Worm (Caenorhabditis elegans) whole organism, L4 larva: Measurements from ENCODE around the gene spp-20.

Experiments
- D1046.2 ChIP-seq: fragments of 200-800 bp; sonication (Bioruptor generic); IDR thresholded peaks from 2 replicates; pipeline ENCODE4 v1.3.6; 2022; ENCODE audit warnings: missing genetic modification characterization, missing compliant biosample characterization
- F37D6.2 ChIP-seq: sonication (generic microtip); optimal IDR thresholded peaks from 2 replicates; lab custom pipeline; 2016; ENCODE audit warnings: mild to moderate bottlenecking, missing genetic modification characterization, missing compliant biosample characterization
- F49E8.2 ChIP-seq: sonication (generic microtip); optimal IDR thresholded peaks from 2 replicates; lab custom pipeline; 2016; ENCODE audit warnings: missing compliant biosample characterization, mild to moderate bottlenecking, missing genetic modification characterization, borderline replicate concordance
- Y5F2A.4 ChIP-seq: fragments of 200-800 bp; sonication (Bioruptor generic); optimal IDR thresholded peaks from 2 replicates; lab custom pipeline; 2018; ENCODE audit warnings: mild to moderate bottlenecking, missing genetic modification characterization, missing compliant biosample characterization
- aha-1 ChIP-seq: fragments of 150-350 bp; peaks from one replicate; lab custom pipeline; 2014; ENCODE audit warnings: missing biosample characterization, missing genetic modification characterization
- ceh-20 ChIP-seq: fragments of 200-800 bp; sonication (Bioruptor generic); IDR thresholded peaks from 2 replicates; pipeline ENCODE4 v1.3.6; 2022; ENCODE audit warnings: missing genetic modification reagents, missing genetic modification characterization, missing compliant biosample characterization
- ceh-28 ChIP-seq: fragments of 150-350 bp; optimal IDR thresholded peaks from 2 replicates; lab custom pipeline; 2014; ENCODE audit warnings: missing biosample characterization, missing genetic modification reagents, missing genetic modification characterization
- ceh-44 ChIP-seq: fragments of 200-800 bp; sonication (Bioruptor generic); IDR thresholded peaks from 2 replicates; pipeline ENCODE4 v1.3.6; 2022; ENCODE audit warnings: missing genetic modification reagents, missing genetic modification characterization, missing compliant biosample characterization
- ces-1 ChIP-seq: fragments of 150-350 bp; sonication (generic microtip); optimal IDR thresholded peaks from 4 replicates; lab custom pipeline; 2014; ENCODE audit warnings: missing biosample characterization, missing genetic modification reagents, missing genetic modification characterization
- daf-12 ChIP-seq: fragments of 150-350 bp; optimal IDR thresholded peaks from 2 replicates; lab custom pipeline; 2014; ENCODE audit warnings: missing biosample characterization, missing genetic modification reagents, missing genetic modification characterization
- daf-16 ChIP-seq, 3 experiments: sonication (generic microtip); optimal IDR thresholded peaks; 2 replicates each; lab custom pipeline; 2016 to 2017; ENCODE audit warnings: missing genetic modification characterization in 3 of 3, missing genetic modification reagents in 3 of 3, mild to moderate bottlenecking in 2 of 3, missing compliant biosample characterization in 2 of 3, missing biosample characterization in 1 of 3, moderate library complexity in 1 of 3
- dmd-6 ChIP-seq: fragments of 200-800 bp; sonication (Bioruptor generic); IDR thresholded peaks from 2 replicates; pipeline ENCODE4 v1.3.6; 2022; ENCODE audit warnings: missing genetic modification reagents, missing genetic modification characterization, missing compliant biosample characterization
- dmd-8 ChIP-seq: fragments of 200-800 bp; sonication (Bioruptor generic); IDR thresholded peaks from 2 replicates; pipeline ENCODE4 v1.3.6; 2022; ENCODE audit warnings: missing genetic modification characterization, missing compliant biosample characterization
- dpl-1 ChIP-seq: fragments of 150-350 bp; optimal IDR thresholded peaks from 2 replicates; lab custom pipeline; 2014; ENCODE audit warnings: missing biosample characterization, missing genetic modification reagents, missing genetic modification characterization
- dve-1 ChIP-seq: sonication (generic microtip); optimal IDR thresholded peaks from 2 replicates; lab custom pipeline; 2017; ENCODE audit warnings: antibody characterized with exemption, mild to moderate bottlenecking, missing genetic modification characterization, missing compliant biosample characterization; ENCODE audit not compliant: insufficient read depth
- fkh-10 ChIP-seq: fragments of 150-350 bp; optimal IDR thresholded peaks from 2 replicates; lab custom pipeline; 2014; ENCODE audit warnings: missing biosample characterization, missing genetic modification reagents, missing genetic modification characterization
- fos-1 ChIP-seq: fragments of 150-350 bp; optimal IDR thresholded peaks from 2 replicates; lab custom pipeline; 2014; ENCODE audit warnings: missing biosample characterization, missing genetic modification characterization
- gei-8 ChIP-seq: fragments of 200-800 bp; sonication (Bioruptor generic); optimal IDR thresholded peaks from 2 replicates; lab custom pipeline; 2018; ENCODE audit warnings: mild to moderate bottlenecking, missing genetic modification characterization, missing compliant biosample characterization
- hlh-11 ChIP-seq: fragments of 200-800 bp; sonication (Bioruptor generic); optimal IDR thresholded peaks from 2 replicates; lab custom pipeline; 2018; ENCODE audit warnings: mild to moderate bottlenecking, missing genetic modification characterization, missing compliant biosample characterization
- hlh-30 ChIP-seq: sonication (generic microtip); optimal IDR thresholded peaks from 2 replicates; lab custom pipeline; 2017; ENCODE audit warnings: antibody characterized with exemption, mild to moderate bottlenecking, missing genetic modification characterization, missing compliant biosample characterization; ENCODE audit not compliant: insufficient read depth
- jun-1 ChIP-seq: fragments of 150-350 bp; optimal IDR thresholded peaks from 2 replicates; lab custom pipeline; 2014; ENCODE audit warnings: missing biosample characterization, missing genetic modification reagents, missing genetic modification characterization
- lin-1 ChIP-seq: fragments of 200-800 bp; sonication (Bioruptor generic); IDR thresholded peaks from 2 replicates; pipeline ENCODE4 v1.3.6; 2022; ENCODE audit warnings: missing genetic modification reagents, missing genetic modification characterization, missing compliant biosample characterization
- lin-13 ChIP-seq: fragments of 150-350 bp; optimal IDR thresholded peaks from 2 replicates; lab custom pipeline; 2014; ENCODE audit warnings: missing biosample characterization, missing genetic modification reagents, missing genetic modification characterization
- lin-38 ChIP-seq: fragments of 200-800 bp; sonication (Bioruptor generic); IDR thresholded peaks from 2 replicates; pipeline ENCODE4 v1.3.6; 2022; ENCODE audit warnings: missing genetic modification reagents, missing genetic modification characterization, missing compliant biosample characterization
- lin-39 ChIP-seq: fragments of 150-350 bp; optimal IDR thresholded peaks from 2 replicates; lab custom pipeline; 2014; ENCODE audit warnings: missing biosample characterization, missing genetic modification reagents, missing genetic modification characterization
- lir-3 ChIP-seq: sonication (generic microtip); optimal IDR thresholded peaks from 2 replicates; lab custom pipeline; 2016; ENCODE audit warnings: mild to moderate bottlenecking, missing genetic modification characterization, missing compliant biosample characterization
- madf-9 ChIP-seq: fragments of 200-800 bp; sonication (Bioruptor generic); conservative IDR thresholded peaks from 2 replicates; pipeline ENCODE4 v1.3.6; 2022; ENCODE audit warnings: missing genetic modification reagents, missing genetic modification characterization, missing compliant biosample characterization
- mxl-3 ChIP-seq: fragments of 200-800 bp; sonication (Bioruptor generic); optimal IDR thresholded peaks from 2 replicates; lab custom pipeline; 2018; ENCODE audit warnings: mild to moderate bottlenecking, missing genetic modification characterization, missing compliant biosample characterization
- nhr-10 ChIP-seq: fragments of 150-350 bp; optimal IDR thresholded peaks from 2 replicates; lab custom pipeline; 2014; ENCODE audit warnings: missing biosample characterization, missing genetic modification characterization
- nhr-102 ChIP-seq: sonication (generic microtip); optimal IDR thresholded peaks from 2 replicates; lab custom pipeline; 2016; ENCODE audit warnings: mild to moderate bottlenecking, missing genetic modification characterization, moderate library complexity, missing compliant biosample characterization
- nhr-237 ChIP-seq: sonication (generic microtip); optimal IDR thresholded peaks from 2 replicates; lab custom pipeline; 2017; ENCODE audit warnings: missing biosample characterization, missing genetic modification characterization
- nhr-25 ChIP-seq: sonication (generic microtip); optimal IDR thresholded peaks from 2 replicates; lab custom pipeline; 2017; ENCODE audit warnings: missing genetic modification characterization, mild to moderate bottlenecking, missing compliant biosample characterization, antibody characterized with exemption, moderate library complexity, borderline replicate concordance; ENCODE audit not compliant: insufficient read depth
- nhr-28 ChIP-seq: fragments of 150-350 bp; optimal IDR thresholded peaks from 2 replicates; lab custom pipeline; 2014; ENCODE audit warnings: missing biosample characterization, missing genetic modification characterization
- nhr-42 ChIP-seq: fragments of 200-800 bp; sonication (Bioruptor generic); IDR thresholded peaks from 2 replicates; pipeline ENCODE4 v1.3.6; 2022; ENCODE audit warnings: missing genetic modification characterization, missing compliant biosample characterization
- nhr-6 ChIP-seq: fragments of 150-350 bp; optimal IDR thresholded peaks from 2 replicates; lab custom pipeline; 2014; ENCODE audit warnings: missing biosample characterization, missing genetic modification characterization
- nhr-77 ChIP-seq: fragments of 150-350 bp; optimal IDR thresholded peaks from 2 replicates; lab custom pipeline; 2014; ENCODE audit warnings: missing biosample characterization, missing genetic modification characterization
- php-3 ChIP-seq: fragments of 200-800 bp; sonication (Bioruptor generic); IDR thresholded peaks from 2 replicates; pipeline ENCODE4 v1.3.6; 2022; ENCODE audit warnings: missing genetic modification reagents, missing genetic modification characterization, missing compliant biosample characterization
- pqm-1 ChIP-seq: sonication (generic microtip); optimal IDR thresholded peaks from 2 replicates; lab custom pipeline; 2017; ENCODE audit warnings: missing biosample characterization, missing genetic modification characterization
- saeg-2 ChIP-seq: fragments of 200-800 bp; sonication (Bioruptor generic); IDR thresholded peaks from 2 replicates; pipeline ENCODE4 v1.3.6; 2022; ENCODE audit warnings: missing genetic modification reagents, missing genetic modification characterization, missing compliant biosample characterization
- set-16 ChIP-seq: fragments of 200-800 bp; sonication (Bioruptor generic); IDR thresholded peaks from 2 replicates; pipeline ENCODE4 v1.3.6; 2022; ENCODE audit warnings: missing genetic modification reagents, missing genetic modification characterization, missing compliant biosample characterization
- unc-62 ChIP-seq, 3 experiments: fragments of 150-350 bp in 1 of 3; sonication (generic microtip); optimal IDR thresholded peaks in 2 of 3; peaks in 1 of 3; 1 replicate in 1 of 3; 2 replicates in 2 of 3; lab custom pipeline; 2014 to 2017; ENCODE audit warnings: missing biosample characterization in 3 of 3, missing genetic modification characterization in 3 of 3, missing genetic modification reagents in 3 of 3, missing genotype in 1 of 3
- zag-1 ChIP-seq: fragments of 150-350 bp; optimal IDR thresholded peaks from 2 replicates; lab custom pipeline; 2014; ENCODE audit warnings: missing biosample characterization, missing genetic modification characterization
- zip-11 ChIP-seq: fragments of 200-800 bp; sonication (Bioruptor generic); IDR thresholded peaks from 2 replicates; pipeline ENCODE4 v1.3.6; 2022; ENCODE audit warnings: missing genetic modification characterization, missing compliant biosample characterization
- zip-2 ChIP-seq: fragments of 150-350 bp; optimal IDR thresholded peaks from 2 replicates; lab custom pipeline; 2014; ENCODE audit warnings: missing biosample characterization, missing genetic modification characterization

spp-20 gene

ce11 chrV:6546450-6547171 is 11.4 kb downstream of the spp-20 start, which contains the start of gene dre-1:
Gene dre-1 (minus strand): TSS chrV:6546500.
- TF ChIP-seq dve-1 (peak; percentile 62), ceh-28 (tag; lab: Kevin White, UChicago) (no peak), php-3 (GFP tag; lab: Robert Waterston, UW) (no peak), lin-39 (no peak), set-16 (GFP tag; lab: Robert Waterston, UW) (no peak), lin-38 (no peak), aha-1 (peak; percentile 71), zip-2 (tag; lab: Kevin White, UChicago) (no peak), lin-1 (GFP tag; lab: Robert Waterston, UW) (no peak), madf-9 (GFP tag; lab: Robert Waterston, UW) (no peak), nhr-42 (GFP tag; lab: Robert Waterston, UW) (no peak), nhr-6 (no peak), fos-1 (no peak), dmd-8 (GFP tag; lab: Robert Waterston, UW) (no peak), fkh-10 (no peak), hlh-30 (tag; lab: Kevin White, UChicago) (peak; percentile 11), pqm-1 (peak; percentile 37), hlh-11 (tag; lab: Kevin White, UChicago) (peak; percentile 14), dmd-6 (GFP tag; lab: Robert Waterston, UW) (0 out of 2 replicates have a peak, but pooled peaks have one; percentile 18), daf-16 (GFP tag; optimal IDR thresholded peaks at IDR 0.05; lab: Kevin White, UChicago) (no peak), daf-16 (tag; optimal IDR thresholded peaks at IDR 0.05; lab: Kevin White, UChicago) (peak; percentile 26), nhr-237 (tag; lab: Kevin White, UChicago) (no peak), nhr-28 (peak; percentile 45), saeg-2 (GFP tag; lab: Robert Waterston, UW) (no peak), lir-3 (tag; lab: Kevin White, UChicago) (no peak), ceh-20 (GFP tag; lab: Robert Waterston, UW) (no peak), nhr-25 (tag; lab: Kevin White, UChicago) (no peak), daf-12 (no peak), zip-11 (GFP tag; lab: Robert Waterston, UW) (no peak), gei-8 (GFP tag; lab: Kevin White, UChicago) (no peak), zag-1 (tag; lab: Kevin White, UChicago) (no peak)

ce11 chrV:6544999-6545398 is 13.0 kb downstream of the spp-20 start:
- TF ChIP-seq nhr-28 (no peak), nhr-77 (no peak), mxl-3 (peak; percentile 57), zag-1 (tag; lab: Kevin White, UChicago) (no peak), nhr-102 (no peak), lin-1 (GFP tag; lab: Robert Waterston, UW) (no peak), fkh-10 (no peak), F37D6.2 (no peak), set-16 (GFP tag; lab: Robert Waterston, UW) (no peak), daf-12 (no peak), dve-1 (no peak), lir-3 (tag; lab: Kevin White, UChicago) (no peak), zip-11 (GFP tag; lab: Robert Waterston, UW) (no peak), hlh-30 (tag; lab: Kevin White, UChicago) (peak; percentile 51), F49E8.2 (no peak), Y5F2A.4 (GFP tag; lab: Kevin White, UChicago) (no peak), unc-62 (GFP tag; optimal IDR thresholded peaks at IDR 0.05 in 1 of 2; lab: Kevin White, UChicago) (peak in 1 of 2 experiments; percentile 78), unc-62 (tag; optimal IDR thresholded peaks at IDR 0.05; lab: Kevin White, UChicago) (no peak), nhr-10 (tag; lab: Kevin White, UChicago) (no peak), php-3 (GFP tag; lab: Robert Waterston, UW) (no peak), dpl-1 (GFP tag; lab: Kevin White, UChicago) (no peak), ces-1 (GFP tag; lab: Kevin White, UChicago) (no peak), lin-38 (no peak), jun-1 (tag; lab: Kevin White, UChicago) (no peak), daf-16 (GFP tag; optimal IDR thresholded peaks at IDR 0.05; lab: Kevin White, UChicago) (no peak), daf-16 (tag; optimal IDR thresholded peaks at IDR 0.05; lab: Kevin White, UChicago) (no peak), ceh-44 (GFP tag; lab: Robert Waterston, UW) (no peak), nhr-25 (tag; lab: Kevin White, UChicago) (peak; percentile 33), lin-13 (GFP tag; lab: Kevin White, UChicago) (no peak), D1046.2 (GFP tag; lab: Robert Waterston, UW) (no peak)
